Fruit fly (Drosophila melanogaster) whole organism, embryonic: ENCODE data around the gene rec.

Experiments used
- Atf3 ChIP-seq: fragments of 200-800 bp; sonication (Bioruptor generic); optimal IDR thresholded peaks from 3 replicates; lab custom pipeline; 2016; ENCODE audit warnings: missing biosample characterization, missing genetic modification characterization
- CG11560 ChIP-seq: fragments of 200-800 bp; sonication (Bioruptor generic); IDR thresholded peaks from 3 replicates; pipeline ENCODE4 v1.3.6; 2022; ENCODE audit warnings: missing biosample characterization, missing genetic modification characterization
- CG14014 ChIP-seq: fragments of 200-800 bp; sonication (Bioruptor generic); IDR thresholded peaks from 2 replicates; pipeline ENCODE4 v1.3.6; 2022; ENCODE audit warnings: missing biosample characterization, missing genetic modification characterization
- CG15269 ChIP-seq: fragments of 200-800 bp; sonication (Bioruptor generic); optimal IDR thresholded peaks from 2 replicates; lab custom pipeline; 2018; ENCODE audit warnings: missing biosample characterization, mild to moderate bottlenecking, missing genetic modification characterization, moderate library complexity
- CG2712 ChIP-seq: fragments of 200-800 bp; optimal IDR thresholded peaks from 3 replicates; lab custom pipeline; 2019; ENCODE audit warnings: missing biosample characterization, mild to moderate bottlenecking, missing genetic modification characterization, moderate library complexity
- CG2875 ChIP-seq: fragments of 200-800 bp; sonication (Bioruptor generic); optimal IDR thresholded peaks from 2 replicates; lab custom pipeline; 2017; ENCODE audit warnings: missing biosample characterization, mild to moderate bottlenecking, missing genetic modification characterization, missing genetic modification reagents
- CG30403 ChIP-seq: fragments of 200-800 bp; sonication (Bioruptor generic); optimal IDR thresholded peaks from 3 replicates; lab custom pipeline; 2016; ENCODE audit warnings: missing biosample characterization, missing genetic modification characterization
- CG31441 ChIP-seq: fragments of 200-800 bp; sonication (Bioruptor generic); IDR thresholded peaks from 2 replicates; pipeline ENCODE4 v1.3.6; 2022; ENCODE audit warnings: missing biosample characterization, missing genetic modification characterization
- CG34224 ChIP-seq: fragments of 200-800 bp; sonication (Bioruptor generic); IDR thresholded peaks from 3 replicates; pipeline ENCODE4 v1.3.6; 2022; ENCODE audit warnings: missing biosample characterization, missing genetic modification characterization; ENCODE audit not compliant: partially characterized antibody
- CG3847 ChIP-seq: fragments of 200-800 bp; sonication (Bioruptor generic); IDR thresholded peaks from 2 replicates; pipeline ENCODE4 v1.3.6; 2022; ENCODE audit warnings: missing biosample characterization, missing genetic modification characterization
- CG6683 ChIP-seq: fragments of 200-800 bp; sonication (Bioruptor generic); optimal IDR thresholded peaks from 2 replicates; lab custom pipeline; 2017; ENCODE audit warnings: missing biosample characterization, mild to moderate bottlenecking, missing genetic modification characterization, missing genetic modification reagents
- CG6791 ChIP-seq: fragments of 200-800 bp; sonication (Bioruptor generic); IDR thresholded peaks from 3 replicates; pipeline ENCODE4 v1.3.6; 2022; ENCODE audit warnings: missing biosample characterization, missing genetic modification characterization; ENCODE audit not compliant: partially characterized antibody
- CG7839 ChIP-seq: fragments of 200-800 bp; sonication (Bioruptor generic); optimal IDR thresholded peaks from 3 replicates; lab custom pipeline; 2018; ENCODE audit warnings: missing biosample characterization, mild to moderate bottlenecking, missing genetic modification characterization, moderate library complexity
- CG9932 ChIP-seq: fragments of 200-800 bp; sonication (Bioruptor generic); IDR thresholded peaks from 2 replicates; pipeline ENCODE4 v1.3.6; 2022; ENCODE audit warnings: missing biosample characterization, missing genetic modification characterization
- D ChIP-seq, 2 experiments: fragments of 200-800 bp in 1 of 2; fragments of >200 bp in 1 of 2; sonication (Bioruptor generic) in 1 of 2; optimal IDR thresholded peaks; 2 replicates in 1 of 2; 3 replicates in 1 of 2; lab custom pipeline; 2017; ENCODE audit warnings: mild to moderate bottlenecking in 1 of 2, missing biosample characterization in 1 of 2, missing genetic modification characterization in 1 of 2, missing genetic modification reagents in 1 of 2
- D19A ChIP-seq: fragments of 200-800 bp; optimal IDR thresholded peaks from 3 replicates; lab custom pipeline; 2019; ENCODE audit warnings: missing biosample characterization, mild to moderate bottlenecking, missing genetic modification characterization, moderate library complexity
- Dref ChIP-seq: fragments of 200-800 bp; sonication (Bioruptor generic); IDR thresholded peaks from 2 replicates; pipeline ENCODE4 v1.3.6; 2022; ENCODE audit warnings: missing biosample characterization, missing genetic modification characterization
- Drgx ChIP-seq: fragments of 200-800 bp; sonication (Bioruptor generic); IDR thresholded peaks from 2 replicates; pipeline ENCODE4 v1.3.6; 2022; ENCODE audit warnings: missing biosample characterization, missing genetic modification characterization
- E2f1 ChIP-seq: fragments of 200-800 bp; sonication (Bioruptor generic); IDR thresholded peaks from 2 replicates; pipeline ENCODE4 v1.3.6; 2022; ENCODE audit warnings: missing biosample characterization, missing genetic modification characterization
- H15 ChIP-seq: fragments of 200-800 bp; sonication (Bioruptor generic); IDR thresholded peaks from 3 replicates; pipeline ENCODE4 v1.3.6; 2022; ENCODE audit warnings: missing biosample characterization, missing genetic modification characterization
- HLH54F ChIP-seq: fragments of 200-800 bp; sonication (Bioruptor generic); optimal IDR thresholded peaks from 3 replicates; lab custom pipeline; 2016; ENCODE audit warnings: missing biosample characterization, missing genetic modification characterization
- Hr51 ChIP-seq, 2 experiments: fragments of 200-800 bp; sonication (Bioruptor generic); optimal IDR thresholded peaks; 2 replicates in 1 of 2; 3 replicates in 1 of 2; lab custom pipeline; 2016 to 2018; ENCODE audit warnings: missing biosample characterization in 2 of 2, missing genetic modification characterization in 2 of 2, mild to moderate bottlenecking in 1 of 2, moderate library complexity in 1 of 2
- Myb ChIP-seq: fragments of 200-800 bp; sonication (Bioruptor generic); optimal IDR thresholded peaks from 2 replicates; lab custom pipeline; 2016; ENCODE audit warnings: missing biosample characterization, missing genetic modification characterization
- Rfx ChIP-seq: fragments of 200-800 bp; sonication (Bioruptor generic); IDR thresholded peaks from 2 replicates; pipeline ENCODE4 v1.3.6; 2022; ENCODE audit warnings: missing biosample characterization, missing genetic modification characterization
- Sry-δ ChIP-seq: fragments of 200-800 bp; sonication (Bioruptor generic); optimal IDR thresholded peaks from 2 replicates; lab custom pipeline; 2016; ENCODE audit warnings: missing biosample characterization, missing genetic modification characterization
- az2 ChIP-seq: fragments of 200-800 bp; sonication (Bioruptor generic); optimal IDR thresholded peaks from 3 replicates; lab custom pipeline; 2016; ENCODE audit warnings: missing biosample characterization, missing genetic modification characterization
- bbx ChIP-seq: fragments of 200-800 bp; sonication (Bioruptor generic); IDR thresholded peaks from 2 replicates; pipeline ENCODE4 v1.3.6; 2022; ENCODE audit warnings: missing biosample characterization, missing genetic modification characterization; ENCODE audit not compliant: partially characterized antibody
- caup ChIP-seq: fragments of 200-800 bp; sonication (Bioruptor generic); optimal IDR thresholded peaks from 3 replicates; lab custom pipeline; 2017; ENCODE audit warnings: missing biosample characterization, mild to moderate bottlenecking, missing genetic modification characterization, moderate library complexity; ENCODE audit not compliant: severe bottlenecking
- fru ChIP-seq: fragments of >200 bp; optimal IDR thresholded peaks from 2 replicates; lab custom pipeline; 2017
- fu2 ChIP-seq: fragments of 200-800 bp; sonication (Bioruptor generic); optimal IDR thresholded peaks from 2 replicates; lab custom pipeline; 2016; ENCODE audit warnings: missing biosample characterization, missing genetic modification characterization
- hbn ChIP-seq: fragments of 200-800 bp; sonication (Bioruptor generic); IDR thresholded peaks from 2 replicates; pipeline ENCODE4 v1.3.6; 2022; ENCODE audit warnings: missing biosample characterization, missing genetic modification characterization; ENCODE audit not compliant: partially characterized antibody
- kah ChIP-seq: fragments of 200-800 bp; sonication (Bioruptor generic); optimal IDR thresholded peaks from 2 replicates; lab custom pipeline; 2018; ENCODE audit warnings: missing biosample characterization, mild to moderate bottlenecking, missing genetic modification characterization
- pzg ChIP-seq: fragments of 200-800 bp; sonication (Bioruptor generic); optimal IDR thresholded peaks from 3 replicates; lab custom pipeline; 2018; ENCODE audit warnings: missing biosample characterization, mild to moderate bottlenecking, missing genetic modification characterization, moderate library complexity
- slp2 ChIP-seq: fragments of 200-800 bp; sonication (Bioruptor generic); optimal IDR thresholded peaks from 2 replicates; lab custom pipeline; 2016; ENCODE audit warnings: missing biosample characterization, missing genetic modification characterization
- sna ChIP-seq: fragments of 200-800 bp; sonication (Bioruptor generic); IDR thresholded peaks from 2 replicates; pipeline ENCODE4 v1.3.6; 2022; ENCODE audit warnings: missing biosample characterization, missing genetic modification characterization; ENCODE audit not compliant: partially characterized antibody
- sob ChIP-seq: fragments of 200-800 bp; sonication (Bioruptor generic); IDR thresholded peaks from 2 replicates; pipeline ENCODE4 v1.3.6; 2022; ENCODE audit warnings: missing biosample characterization, missing genetic modification characterization
- ssp ChIP-seq: fragments of 200-800 bp; sonication (Bioruptor generic); IDR thresholded peaks from 2 replicates; pipeline ENCODE4 v1.3.6; 2022; ENCODE audit warnings: missing biosample characterization, missing genetic modification characterization
- tna ChIP-seq: fragments of 200-800 bp; sonication (Bioruptor generic); IDR thresholded peaks from 2 replicates; pipeline ENCODE4 v1.3.6; 2022; ENCODE audit warnings: missing biosample characterization, missing genetic modification characterization; ENCODE audit not compliant: partially characterized antibody
- trh ChIP-seq: fragments of 200-800 bp; sonication (Bioruptor generic); optimal IDR thresholded peaks from 2 replicates; lab custom pipeline; 2016; ENCODE audit warnings: missing biosample characterization, missing genetic modification characterization
- ttk ChIP-seq: fragments of 200-800 bp; sonication (Bioruptor generic); IDR thresholded peaks from 2 replicates; pipeline ENCODE4 v2.1.2; 2022; ENCODE audit warnings: missing biosample characterization, missing genetic modification characterization
- tx ChIP-seq: fragments of 200-800 bp; sonication (Bioruptor generic); optimal IDR thresholded peaks from 2 replicates; lab custom pipeline; 2016; ENCODE audit warnings: missing biosample characterization, missing genetic modification characterization
- unpg ChIP-seq: fragments of 200-800 bp; sonication (Bioruptor generic); optimal IDR thresholded peaks from 3 replicates; lab custom pipeline; 2018; ENCODE audit warnings: missing biosample characterization, mild to moderate bottlenecking, missing genetic modification characterization, moderate library complexity
- wor ChIP-seq: fragments of 200-800 bp; sonication (Bioruptor generic); IDR thresholded peaks from 2 replicates; pipeline ENCODE4 v1.3.6; 2022; ENCODE audit warnings: missing biosample characterization, missing genetic modification characterization
- yki ChIP-seq: fragments of >200 bp; optimal IDR thresholded peaks from 3 replicates; lab custom pipeline; 2018
- z ChIP-seq: fragments of 200-800 bp; sonication (Bioruptor generic); IDR thresholded peaks from 3 replicates; pipeline ENCODE4 v1.3.6; 2022; ENCODE audit warnings: missing biosample characterization, missing genetic modification characterization
- zen2 ChIP-seq: fragments of 200-800 bp; sonication (Bioruptor generic); IDR thresholded peaks from 3 replicates; pipeline ENCODE4 v1.3.6; 2022; ENCODE audit warnings: missing biosample characterization, missing genetic modification characterization; ENCODE audit not compliant: partially characterized antibody
- zfh1 ChIP-seq: fragments of 200-800 bp; sonication (Bioruptor generic); IDR thresholded peaks from 3 replicates; pipeline ENCODE4 v1.3.6; 2022; ENCODE audit warnings: missing biosample characterization, missing genetic modification characterization

Gene rec

DNA sequence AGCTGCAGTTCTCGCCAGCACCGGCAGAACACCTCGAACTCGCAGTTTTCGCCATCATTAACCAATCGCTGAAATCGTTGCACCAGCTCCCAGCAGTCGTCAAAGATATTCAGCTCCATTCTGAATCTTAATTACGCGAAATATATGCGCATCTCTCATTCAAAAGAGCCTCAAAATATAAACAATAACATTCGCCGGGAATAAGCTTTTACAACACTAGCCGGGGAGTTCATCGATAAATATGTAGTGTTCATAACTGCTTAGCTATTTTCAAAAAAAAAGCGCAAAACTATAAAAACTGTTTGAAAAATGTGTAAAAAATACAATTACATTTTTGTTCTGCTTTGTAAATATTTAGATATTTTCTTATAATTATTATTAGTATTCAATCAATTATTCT lies 6.9 kb upstream of the rec start, which contains the start of gene Pbp45 (continued):
- TF ChIP-seq ssp: no peak
- peak; percentile 4 for TF ChIP-seq az2 (GFP tag; lab: Kevin White, UChicago)
- TF ChIP-seq pzg (GFP tag; lab: Kevin White, UChicago): peak; percentile 41
- TF ChIP-seq HLH54F (GFP tag; lab: Kevin White, UChicago): peak; percentile 19
- TF ChIP-seq Rfx (GFP tag; lab: Robert Waterston, UW): peak; percentile 58
- TF ChIP-seq sna (GFP tag; lab: Robert Waterston, UW): peak; percentile 43; the same call in 1 of the 2 replicates
- TF ChIP-seq Myb (GFP tag; lab: Kevin White, UChicago): peak; percentile 37
- no peak for TF ChIP-seq fu2
- TF ChIP-seq Dref (GFP tag; lab: Robert Waterston, UW): peak; percentile 61
- TF ChIP-seq wor (GFP tag; lab: Robert Waterston, UW): no peak
- TF ChIP-seq CG34224 (GFP tag; lab: Robert Waterston, UW): peak; percentile 52; the same call in 2 of the 3 replicates
- TF ChIP-seq zen2 (GFP tag; lab: Robert Waterston, UW): peak; percentile 56; the same call in 1 of the 3 replicates
- no peak for TF ChIP-seq ttk (GFP tag; lab: Robert Waterston, UW)
- TF ChIP-seq trh (GFP tag; lab: Kevin White, UChicago): no peak
- TF ChIP-seq sob (GFP tag; lab: Robert Waterston, UW): 0 out of 2 replicates have a peak, but pooled peaks have one; percentile 8
- peak; percentile 34 for TF ChIP-seq Sry-δ
- peak; percentile 7 for TF ChIP-seq CG30403 (GFP tag; lab: Kevin White, UChicago)
- no peak for TF ChIP-seq tx (GFP tag; lab: Kevin White, UChicago)
- no peak for TF ChIP-seq CG2712 (tag; lab: Kevin White, UChicago)
- no peak for TF ChIP-seq D (optimal IDR thresholded peaks at IDR 0.05; lab: Kevin White, UChicago)
- TF ChIP-seq D (GFP tag; optimal IDR thresholded peaks at IDR 0.05; lab: Kevin White, UChicago): no peak
- TF ChIP-seq CG9932: peak; percentile 49; the same call in 1 of the 2 replicates
- peak; percentile 27; the same call in 1 of the 2 replicates for TF ChIP-seq CG3847

DNA sequence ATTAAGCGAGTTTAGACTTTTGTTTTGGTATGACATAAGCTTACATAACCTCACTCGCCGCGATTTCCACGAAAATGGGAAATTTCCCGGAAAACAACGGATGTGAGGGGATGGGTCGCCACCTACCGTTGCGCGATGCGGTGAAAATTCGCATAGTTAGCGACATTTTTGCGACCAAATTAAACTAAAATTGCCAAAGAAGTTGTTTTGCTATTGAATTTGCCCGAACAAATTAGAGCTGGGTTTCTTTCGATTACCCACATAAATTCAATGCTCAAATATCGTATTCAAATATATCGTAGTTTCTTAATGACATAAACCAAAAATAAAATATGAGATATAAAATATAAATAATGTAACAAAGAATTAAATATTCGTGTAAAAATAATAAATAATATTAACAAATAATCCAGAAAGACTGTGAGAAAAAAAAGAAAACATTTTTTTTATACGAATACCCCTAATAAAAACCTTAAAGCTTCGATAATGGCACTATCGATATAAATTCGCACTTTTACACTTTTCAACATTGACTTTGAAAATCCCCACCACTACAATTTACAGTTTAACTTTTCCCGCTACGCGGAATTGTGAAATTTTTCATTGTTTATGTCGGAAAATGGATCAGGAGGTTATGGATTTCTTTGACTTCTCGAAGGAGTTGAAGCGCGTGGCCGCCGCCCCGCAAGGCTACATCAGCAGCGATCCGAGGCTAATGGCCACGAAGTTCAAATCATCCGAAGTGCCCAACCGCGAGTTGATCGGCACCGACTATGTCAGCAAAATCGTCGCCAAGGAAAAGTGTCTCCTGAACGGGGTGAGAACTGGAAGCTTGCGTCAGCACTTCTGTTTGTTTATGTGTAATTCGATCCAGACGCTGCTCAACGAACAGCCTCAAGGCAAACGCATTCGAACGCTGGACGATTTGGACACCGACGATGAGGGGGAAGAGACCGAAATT lies 4.7 kb upstream of the rec start, which contains the start of the genes ND-23 and spn-E:
Gene ND-23 (minus strand): TSS at position 254 of the 961 bp plus-strand sequence.
Gene spn-E (plus strand): TSS at position 556 of the 961 bp plus-strand sequence.
- TF ChIP-seq hbn (GFP tag; lab: Robert Waterston, UW): peak; percentile 72
- TF ChIP-seq Drgx: 0 out of 2 replicates have a peak, but pooled peaks have one; percentile 23
- 0 out of 3 replicates have a peak, but pooled peaks have one; percentile 52 for TF ChIP-seq CG6791
- no peak for TF ChIP-seq caup
- TF ChIP-seq D19A (tag; lab: Kevin White, UChicago): no peak
- TF ChIP-seq yki (lab: Kevin White, UChicago): no peak
- TF ChIP-seq E2f1: peak; percentile 69
- TF ChIP-seq CG30403 (GFP tag; lab: Kevin White, UChicago): peak; percentile 64
- no peak for TF ChIP-seq CG14014
- no peak for TF ChIP-seq CG6683 (GFP tag; lab: Kevin White, UChicago)
- no peak for TF ChIP-seq CG2875 (GFP tag; lab: Kevin White, UChicago)
- peak; percentile 70 for TF ChIP-seq CG7839 (tag; lab: Kevin White, UChicago)
- no peak for TF ChIP-seq slp2
- no peak; the same call in none of the 2 replicates for TF ChIP-seq CG31441 (GFP tag; lab: Robert Waterston, UW)
- TF ChIP-seq Atf3: no peak
- TF ChIP-seq tna (GFP tag; lab: Robert Waterston, UW): no peak
- no peak for TF ChIP-seq kah (GFP tag; lab: Kevin White, UChicago)
- peak; percentile 10; the same call in 1 of the 3 replicates for TF ChIP-seq zen2 (GFP tag; lab: Robert Waterston, UW)
- TF ChIP-seq bbx (GFP tag; lab: Robert Waterston, UW): peak; percentile 64
- TF ChIP-seq Hr51 (GFP tag; optimal IDR thresholded peaks at IDR 0.05; lab: Kevin White, UChicago): no peak
- TF ChIP-seq zfh1 (GFP tag; lab: Robert Waterston, UW): no peak; the same call in 2 of the 3 replicates
- TF ChIP-seq fru (lab: Kevin White, UChicago): no peak
- TF ChIP-seq CG15269: peak; percentile 45
- TF ChIP-seq unpg (GFP tag; lab: Kevin White, UChicago): peak; percentile 58
- TF ChIP-seq wor (GFP tag; lab: Robert Waterston, UW): no peak
- no peak for TF ChIP-seq H15 (GFP tag; lab: Robert Waterston, UW)
- TF ChIP-seq z: no peak
- no peak for TF ChIP-seq CG11560 (tag; lab: Robert Waterston, UW)
